Worm (Caenorhabditis elegans): ENCODE results near the gene scl-11.

scl-11 gene

ce11 chrIV:13026762-13027161 is 24.4 kb upstream of the scl-11 start:
- TF ChIP-seq aly-2 (tag; optimal IDR thresholded peaks at IDR 0.05) (no peak), aha-1 (tag) (peak; percentile 85), cey-2 (tag; optimal IDR thresholded peaks at IDR 0.05; ENCODE audit: borderline replicate concordance, insufficient read depth) (no peak), F49E8.2 (tag; optimal IDR thresholded peaks at IDR 0.05; ENCODE audit: borderline replicate concordance) (no peak), ZK546.5 (tag; optimal IDR thresholded peaks at IDR 0.05) (no peak), gei-8 (GFP tag; optimal IDR thresholded peaks at IDR 0.05) (peak; percentile 12), unc-62 (GFP tag; optimal IDR thresholded peaks at IDR 0.05 in 1 of 2) (no peak), unc-62 (tag; optimal IDR thresholded peaks at IDR 0.05) (no peak), ceh-20 (GFP tag; IDR thresholded peaks at IDR 0.05) (peak; percentile 28; the same call in 1 of the 2 replicates), ceh-82 (tag; optimal IDR thresholded peaks at IDR 0.05) (no peak), madf-5 (GFP tag; IDR thresholded peaks at IDR 0.05) (no peak), F26F4.8 (GFP tag; conservative IDR thresholded peaks at IDR 0.05) (no peak), ctbp-1 (GFP tag; IDR thresholded peaks at IDR 0.05) (0 out of 2 replicates have a peak, but pooled peaks have one; percentile 39), lsy-2 (tag; optimal IDR thresholded peaks at IDR 0.05) (peak in 1 of 2 experiments; percentile 1), madf-9 (GFP tag; conservative IDR thresholded peaks at IDR 0.05) (no peak), dpl-1 (GFP tag; optimal IDR thresholded peaks at IDR 0.05) (no peak), spr-1 (tag; optimal IDR thresholded peaks at IDR 0.05) (no peak), tag-97 (GFP tag; IDR thresholded peaks at IDR 0.05) (no peak), ama-1 (optimal IDR thresholded peaks at IDR 0.05) (no peak), lin-1 (GFP tag; IDR thresholded peaks at IDR 0.05) (no peak), unc-130 (GFP tag; optimal IDR thresholded peaks at IDR 0.05) (no peak), nhr-237 (tag; optimal IDR thresholded peaks at IDR 0.05) (no peak), duxl-1 (tag; optimal IDR thresholded peaks at IDR 0.05; ENCODE audit: poor library complexity) (no peak), daf-16 (GFP tag; optimal IDR thresholded peaks at IDR 0.05) (no peak), daf-16 (tag; optimal IDR thresholded peaks at IDR 0.05) (peak; percentile 87), F10B5.3 (tag; optimal IDR thresholded peaks at IDR 0.05) (no peak), ceh-44 (GFP tag; IDR thresholded peaks at IDR 0.05) (no peak), Y75B8A.6 (GFP tag; IDR thresholded peaks at IDR 0.05) (no peak), F37D6.2 (tag; optimal IDR thresholded peaks at IDR 0.05) (no peak), mxl-2 (GFP tag; conservative IDR thresholded peaks at IDR 0.05) (peak; percentile 93), lin-39 (tag; optimal IDR thresholded peaks at IDR 0.05) (no peak), ZK337.2 (GFP tag; IDR thresholded peaks at IDR 0.05) (no peak), sdz-12 (GFP tag; optimal IDR thresholded peaks at IDR 0.05) (no peak), hlh-30 (tag; optimal IDR thresholded peaks at IDR 0.05; ENCODE audit: insufficient read depth) (peak; percentile 37), ceh-32 (tag; optimal IDR thresholded peaks at IDR 0.05; ENCODE audit: poor library complexity) (no peak), ceh-62 (tag; optimal IDR thresholded peaks at IDR 0.05) (no peak), nhr-6 (tag; optimal IDR thresholded peaks at IDR 0.05) (no peak), T26A8.4 (GFP tag; IDR thresholded peaks at IDR 0.05) (no peak; the same call in 1 of the 2 replicates), lin-38 (GFP tag; IDR thresholded peaks at IDR 0.05) (no peak), lin-15B (tag; optimal IDR thresholded peaks at IDR 0.05) (no peak), mxl-3 (GFP tag; optimal IDR thresholded peaks at IDR 0.05) (peak; percentile 52), ztf-11 (tag; optimal IDR thresholded peaks at IDR 0.05) (no peak), lim-7 (GFP tag; IDR thresholded peaks at IDR 0.05) (no peak), lir-3 (tag; optimal IDR thresholded peaks at IDR 0.05) (no peak), vab-7 (GFP tag; IDR thresholded peaks at IDR 0.05) (no peak), saeg-2 (GFP tag; IDR thresholded peaks at IDR 0.05) (no peak), skn-1 (tag; optimal IDR thresholded peaks at IDR 0.05) (no peak), Y48G9A.11 (GFP tag; IDR thresholded peaks at IDR 0.05) (no peak), dmd-6 (GFP tag; IDR thresholded peaks at IDR 0.05) (peak; percentile 91), daf-8 (GFP tag; IDR thresholded peaks at IDR 0.05) (no peak), nhr-111 (GFP tag; optimal IDR thresholded peaks at IDR 0.05) (no peak), nhr-25 (tag; optimal IDR thresholded peaks at IDR 0.05; ENCODE audit: borderline replicate concordance, insufficient read depth) (no peak)
